Fruit fly (Drosophila melanogaster): ENCODE data around the gene dl.

dm6 chr2L:17410358-17410757, 39.8 kb downstream of the dl start, which contains the start of the genes Polr2J and CG15141:
- no peak for TF ChIP-seq Dll (optimal IDR thresholded peaks at IDR 0.05)
- TF ChIP-seq CG8478 (optimal IDR thresholded peaks at IDR 0.05): no peak
- TF ChIP-seq pan (optimal IDR thresholded peaks at IDR 0.05): no peak
- TF ChIP-seq usp (GFP tag; optimal IDR thresholded peaks at IDR 0.05): no peak

Data from whole organism.